Worm (Caenorhabditis elegans) whole organism, young adult: Measurements from ENCODE around the gene col-69.

Experiments used
- B0261.1 ChIP-seq: sonication (generic microtip); optimal IDR thresholded peaks from 2 replicates; lab custom pipeline; 2016; ENCODE audit warnings: mild to moderate bottlenecking, missing genetic modification characterization, moderate library complexity, missing compliant biosample characterization
- B0336.3 ChIP-seq: fragments of 200-800 bp; sonication (Bioruptor generic); IDR thresholded peaks from 2 replicates; pipeline ENCODE4 v1.3.6; 2022; ENCODE audit warnings: missing genetic modification characterization, missing compliant biosample characterization
- C06A6.2 ChIP-seq: fragments of 200-800 bp; sonication (Bioruptor generic); conservative IDR thresholded peaks from 2 replicates; pipeline ENCODE4 v1.3.6; 2022; ENCODE audit warnings: missing genetic modification characterization, missing compliant biosample characterization
- C17E4.6 ChIP-seq: fragments of 200-800 bp; sonication (Bioruptor generic); IDR thresholded peaks from 2 replicates; pipeline ENCODE4 v1.3.6; 2022; ENCODE audit warnings: missing genetic modification reagents, missing genetic modification characterization, missing compliant biosample characterization
- F23B12.7 ChIP-seq: sonication (generic microtip); optimal IDR thresholded peaks from 2 replicates; lab custom pipeline; 2017; ENCODE audit warnings: missing genetic modification characterization, mild to moderate bottlenecking, missing compliant biosample characterization, antibody characterized with exemption, moderate library complexity; ENCODE audit not compliant: insufficient read depth
- F33H1.4 ChIP-seq: fragments of 200-800 bp; sonication (Bioruptor generic); IDR thresholded peaks from 2 replicates; pipeline ENCODE4 v1.3.6; 2022; ENCODE audit warnings: missing genetic modification reagents, missing genetic modification characterization, missing compliant biosample characterization
- F37B4.10 ChIP-seq: fragments of 200-800 bp; sonication (Bioruptor generic); IDR thresholded peaks from 2 replicates; pipeline ENCODE4 v1.3.6; 2022; ENCODE audit warnings: missing genetic modification characterization, missing compliant biosample characterization
- F39B2.1 ChIP-seq: fragments of 200-800 bp; sonication (Bioruptor generic); IDR thresholded peaks from 2 replicates; pipeline ENCODE4 v1.3.6; 2022; ENCODE audit warnings: missing genetic modification reagents, missing genetic modification characterization, missing compliant biosample characterization
- F55B11.4 ChIP-seq: sonication (generic microtip); optimal IDR thresholded peaks from 2 replicates; lab custom pipeline; 2016; ENCODE audit warnings: missing compliant biosample characterization, missing genetic modification characterization, borderline replicate concordance; ENCODE audit not compliant: insufficient read depth
- K11D2.4 ChIP-seq: fragments of 200-800 bp; sonication (Bioruptor generic); IDR thresholded peaks from 2 replicates; pipeline ENCODE4 v1.3.6; 2022; ENCODE audit warnings: missing genetic modification reagents, missing genetic modification characterization, missing compliant biosample characterization
- T26A5.8 ChIP-seq: sonication (generic microtip); optimal IDR thresholded peaks from 2 replicates; lab custom pipeline; 2016; ENCODE audit warnings: missing genetic modification characterization, missing compliant biosample characterization
- Y56A3A.18 ChIP-seq: fragments of 200-800 bp; sonication (Bioruptor generic); IDR thresholded peaks from 2 replicates; pipeline ENCODE4 v1.3.6; 2022; ENCODE audit warnings: missing genetic modification reagents, missing genetic modification characterization, missing compliant biosample characterization
- Y79H2A.3 ChIP-seq: fragments of 200-800 bp; sonication (Bioruptor generic); conservative IDR thresholded peaks from 2 replicates; pipeline ENCODE4 v1.3.6; 2022; ENCODE audit warnings: missing genetic modification reagents, missing genetic modification characterization, missing compliant biosample characterization
- attf-3 ChIP-seq: fragments of 200-800 bp; sonication (Bioruptor generic); conservative IDR thresholded peaks from 2 replicates; pipeline ENCODE4 v1.3.6; 2022; ENCODE audit warnings: missing genetic modification reagents, missing genetic modification characterization, missing compliant biosample characterization
- bed-1 ChIP-seq: fragments of 200-800 bp; sonication (Bioruptor generic); IDR thresholded peaks from 2 replicates; pipeline ENCODE4 v1.3.6; 2022; ENCODE audit warnings: missing genetic modification reagents, missing genetic modification characterization, missing compliant biosample characterization
- ccch-3 ChIP-seq: fragments of 200-800 bp; sonication (Bioruptor generic); optimal IDR thresholded peaks from 2 replicates; lab custom pipeline; 2018; ENCODE audit warnings: mild to moderate bottlenecking, missing genetic modification characterization, missing compliant biosample characterization
- cebp-1 ChIP-seq, 2 experiments: fragments of 200-800 bp in 1 of 2; sonication (Bioruptor generic) in 1 of 2; sonication (generic microtip) in 1 of 2; IDR thresholded peaks in 1 of 2; optimal IDR thresholded peaks in 1 of 2; 2 replicates each; pipeline versions ENCODE4 v1.3.6 to Lab custom; 2017 to 2022; ENCODE audit warnings: missing compliant biosample characterization in 2 of 2, missing genetic modification characterization in 2 of 2, mild to moderate bottlenecking in 1 of 2, missing genetic modification reagents in 1 of 2, moderate library complexity in 1 of 2
- ceh-58 ChIP-seq: fragments of 200-800 bp; sonication (Bioruptor generic); IDR thresholded peaks from 2 replicates; pipeline ENCODE4 v1.3.6; 2022; ENCODE audit warnings: missing genetic modification characterization, missing compliant biosample characterization
- ceh-79 ChIP-seq: sonication (generic microtip); optimal IDR thresholded peaks from 2 replicates; lab custom pipeline; 2017; ENCODE audit warnings: mild to moderate bottlenecking, missing genetic modification characterization, missing compliant biosample characterization
- chd-7 ChIP-seq: sonication (generic microtip); optimal IDR thresholded peaks from 2 replicates; lab custom pipeline; 2016; ENCODE audit warnings: mild to moderate bottlenecking, missing genetic modification characterization, moderate library complexity, missing compliant biosample characterization
- die-1 ChIP-seq: sonication (generic microtip); optimal IDR thresholded peaks from 2 replicates; lab custom pipeline; 2016; ENCODE audit warnings: missing genotype, mild to moderate bottlenecking, missing genetic modification characterization, missing compliant biosample characterization
- dpl-1 ChIP-seq: fragments of 150-350 bp; optimal IDR thresholded peaks from 2 replicates; lab custom pipeline; 2014; ENCODE audit warnings: missing biosample characterization, missing genetic modification reagents, missing genetic modification characterization
- ekl-4 ChIP-seq: fragments of 200-800 bp; sonication (Bioruptor generic); IDR thresholded peaks from 2 replicates; pipeline ENCODE4 v1.3.6; 2022; ENCODE audit warnings: missing genetic modification reagents, missing genetic modification characterization, missing compliant biosample characterization
- fkh-3 ChIP-seq: sonication (generic microtip); optimal IDR thresholded peaks from 2 replicates; lab custom pipeline; 2016; ENCODE audit warnings: mild to moderate bottlenecking, missing genetic modification characterization, missing compliant biosample characterization
- gei-17 ChIP-seq: fragments of 200-800 bp; sonication (Bioruptor generic); optimal IDR thresholded peaks from 2 replicates; lab custom pipeline; 2018; ENCODE audit warnings: mild to moderate bottlenecking, missing genetic modification characterization, missing compliant biosample characterization
- hlh-12 ChIP-seq: sonication (generic microtip); optimal IDR thresholded peaks from 2 replicates; lab custom pipeline; 2016; ENCODE audit warnings: missing genetic modification characterization, missing compliant biosample characterization
- hlh-26 ChIP-seq: fragments of 200-800 bp; sonication (Bioruptor generic); conservative IDR thresholded peaks from 2 replicates; pipeline ENCODE4 v1.3.6; 2022; ENCODE audit warnings: missing genetic modification reagents, missing genetic modification characterization, missing compliant biosample characterization
- lag-1 ChIP-seq: fragments of 200-800 bp; sonication (Bioruptor generic); IDR thresholded peaks from 2 replicates; pipeline ENCODE4 v1.3.6; 2022; ENCODE audit warnings: missing genetic modification reagents, missing genetic modification characterization, missing compliant biosample characterization
- lin-35 ChIP-seq, 3 experiments: fragments of 150-350 bp in 2 of 3; sonication (generic microtip) in 1 of 3; optimal IDR thresholded peaks; 2 replicates each; lab custom pipeline; 2014 to 2018; ENCODE audit warnings: missing biosample characterization in 3 of 3, missing genetic modification characterization in 3 of 3, missing genetic modification reagents in 3 of 3
- lin-40 ChIP-seq: sonication (generic microtip); optimal IDR thresholded peaks from 2 replicates; lab custom pipeline; 2016; ENCODE audit warnings: missing genetic modification characterization, mild to moderate bottlenecking, missing compliant biosample characterization, missing genotype, missing genetic modification reagents
- lsl-1 ChIP-seq: fragments of 200-800 bp; sonication (Bioruptor generic); optimal IDR thresholded peaks from 2 replicates; lab custom pipeline; 2018; ENCODE audit warnings: mild to moderate bottlenecking, missing genetic modification characterization, moderate library complexity, missing compliant biosample characterization
- lsy-27 ChIP-seq: sonication (generic microtip); optimal IDR thresholded peaks from 2 replicates; lab custom pipeline; 2017; ENCODE audit warnings: missing genetic modification characterization, mild to moderate bottlenecking, missing compliant biosample characterization, antibody characterized with exemption, missing genotype, borderline replicate concordance; ENCODE audit not compliant: insufficient read depth
- madf-8 ChIP-seq: fragments of 200-800 bp; sonication (Bioruptor generic); conservative IDR thresholded peaks from 2 replicates; pipeline ENCODE4 v1.3.6; 2022; ENCODE audit warnings: missing genetic modification reagents, missing genetic modification characterization, missing compliant biosample characterization
- rcor-1 ChIP-seq: fragments of 200-800 bp; sonication (Bioruptor generic); IDR thresholded peaks from 2 replicates; pipeline ENCODE4 v1.3.6; 2022; ENCODE audit warnings: missing genetic modification reagents, missing genetic modification characterization, missing compliant biosample characterization
- repo-1 ChIP-seq: sonication (generic microtip); optimal IDR thresholded peaks from 2 replicates; lab custom pipeline; 2017; ENCODE audit warnings: mild to moderate bottlenecking, missing genetic modification characterization, missing compliant biosample characterization
- sdz-38 ChIP-seq: sonication (generic microtip); optimal IDR thresholded peaks from 2 replicates; lab custom pipeline; 2016; ENCODE audit warnings: missing genotype, missing genetic modification characterization, missing compliant biosample characterization
- sea-2 ChIP-seq: fragments of 200-800 bp; sonication (Bioruptor generic); IDR thresholded peaks from 2 replicates; pipeline ENCODE4 v1.3.6; 2022; ENCODE audit warnings: missing genetic modification characterization, missing compliant biosample characterization
- tbx-9 ChIP-seq: sonication (generic microtip); optimal IDR thresholded peaks from 2 replicates; lab custom pipeline; 2016; ENCODE audit warnings: borderline replicate concordance, missing genetic modification characterization, inconsistent platforms, missing compliant biosample characterization
- unc-62 ChIP-seq: fragments of 150-350 bp; optimal IDR thresholded peaks from 2 replicates; lab custom pipeline; 2014; ENCODE audit warnings: missing biosample characterization, missing genetic modification reagents, missing genetic modification characterization
- xnd-1 ChIP-seq: sonication (generic microtip); optimal IDR thresholded peaks from 2 replicates; lab custom pipeline; 2016; ENCODE audit warnings: missing genotype, missing genetic modification reagents, missing genetic modification characterization, missing compliant biosample characterization
- zim-3 ChIP-seq: sonication (generic microtip); optimal IDR thresholded peaks from 2 replicates; lab custom pipeline; 2017; ENCODE audit warnings: mild to moderate bottlenecking, missing genetic modification characterization, moderate library complexity, missing compliant biosample characterization

Gene col-69

ce11 chrII:340714-341113 is 35.2 kb upstream of the col-69 start:
- TF ChIP-seq gei-17 (GFP tag; lab: Kevin White, UChicago): no peak
- no peak for TF ChIP-seq K11D2.4 (GFP tag; lab: Robert Waterston, UW)
- no peak for TF ChIP-seq attf-3
- no peak for TF ChIP-seq C06A6.2 (GFP tag; lab: Robert Waterston, UW)
- TF ChIP-seq, all 124 proteins: peak for 0

- TF ChIP-seq attf-3 (no peak), lsy-27 (tag; lab: Kevin White, UChicago) (no peak), lin-40 (tag; lab: Kevin White, UChicago) (no peak), T26A5.8 (tag; lab: Kevin White, UChicago) (no peak), lin-35 (GFP tag; optimal IDR thresholded peaks at IDR 0.05; lab: Kevin White, UChicago) (no peak), F23B12.7 (no peak), gei-17 (GFP tag; lab: Kevin White, UChicago) (no peak), F39B2.1 (GFP tag; lab: Robert Waterston, UW) (no peak), repo-1 (tag; lab: Kevin White, UChicago) (no peak), F33H1.4 (no peak)
Observed at ce11 chrII:340224-340623, 34.7 kb upstream of the col-69 start, which contains the start of gene clc-31. clc-31 (plus strand) TSS chrII:340524.

- TF ChIP-seq hlh-12 (tag; lab: Kevin White, UChicago) (no peak), Y79H2A.3 (GFP tag; lab: Robert Waterston, UW) (no peak), lsl-1 (GFP tag; lab: Kevin White, UChicago) (no peak), zim-3 (tag; lab: Kevin White, UChicago) (no peak), F55B11.4 (tag; lab: Kevin White, UChicago) (no peak), die-1 (tag; lab: Kevin White, UChicago) (no peak), rcor-1 (GFP tag; lab: Robert Waterston, UW) (no peak), sea-2 (GFP tag; lab: Robert Waterston, UW) (no peak), fkh-3 (no peak), ceh-79 (no peak), cebp-1 (GFP tag; IDR thresholded peaks at IDR 0.05; lab: Robert Waterston, UW) (no peak), cebp-1 (tag; optimal IDR thresholded peaks at IDR 0.05; lab: Kevin White, UChicago) (no peak), unc-62 (GFP tag; lab: Kevin White, UChicago) (no peak), xnd-1 (tag; lab: Kevin White, UChicago) (no peak)
Observed at ce11 chrII:337233-337832, 31.8 kb upstream of the col-69 start, which contains the start of gene cpn-2. cpn-2 (plus strand) TSS chrII:337782.

ce11 chrII:334828-335227 is 29.3 kb upstream of the col-69 start:
- no peak for TF ChIP-seq T26A5.8 (tag; lab: Kevin White, UChicago)
- no peak for TF ChIP-seq chd-7 (tag; lab: Kevin White, UChicago)

- TF ChIP-seq F37B4.10 (GFP tag; lab: Robert Waterston, UW): no peak
- TF ChIP-seq B0261.1: no peak
- no peak for TF ChIP-seq madf-8
- no peak for TF ChIP-seq dpl-1 (GFP tag; lab: Kevin White, UChicago)
- no peak for TF ChIP-seq B0336.3 (GFP tag; lab: Robert Waterston, UW)
- no peak for TF ChIP-seq ceh-58 (GFP tag; lab: Robert Waterston, UW)
- TF ChIP-seq C17E4.6 (GFP tag; lab: Robert Waterston, UW): no peak
- TF ChIP-seq Y56A3A.18 (GFP tag; lab: Robert Waterston, UW): no peak
- TF ChIP-seq lag-1 (GFP tag; lab: Robert Waterston, UW): no peak
- no peak for TF ChIP-seq ccch-3 (GFP tag; lab: Kevin White, UChicago)
- no peak for TF ChIP-seq tbx-9 (tag; lab: Kevin White, UChicago)
- TF ChIP-seq bed-1 (GFP tag; lab: Robert Waterston, UW): no peak
- no peak for TF ChIP-seq hlh-26 (GFP tag; lab: Robert Waterston, UW)
- TF ChIP-seq F23B12.7: no peak
- no peak for TF ChIP-seq sdz-38 (tag; lab: Kevin White, UChicago)
- TF ChIP-seq ekl-4 (GFP tag; lab: Robert Waterston, UW): no peak
- TF ChIP-seq C06A6.2 (GFP tag; lab: Robert Waterston, UW): no peak
Observed at ce11 chrII:333853-334449, 28.4 kb upstream of the col-69 start.
